Fruit fly (Drosophila melanogaster) whole organism, prepupa: ENCODE measurements around the gene CG3104.

ENCODE experiments used
- CG10631 ChIP-seq: fragments of 200-800 bp; sonication (Bioruptor generic); optimal IDR thresholded peaks from 2 replicates; lab custom pipeline; 2016; ENCODE audit warnings: missing biosample characterization, missing genetic modification characterization
- CG11294 ChIP-seq: fragments of 200-800 bp; sonication (Bioruptor generic); IDR thresholded peaks from 2 replicates; pipeline ENCODE4 v1.3.6; 2022; ENCODE audit warnings: missing biosample characterization, missing genetic modification characterization
- CG11902 ChIP-seq: fragments of 200-800 bp; sonication (Bioruptor generic); optimal IDR thresholded peaks from 3 replicates; lab custom pipeline; 2016; ENCODE audit warnings: missing biosample characterization, missing genetic modification characterization
- CG15336 ChIP-seq: fragments of 200-800 bp; sonication (Bioruptor generic); IDR thresholded peaks from 2 replicates; pipeline ENCODE4 v1.3.6; 2022; ENCODE audit warnings: missing biosample characterization, missing genetic modification characterization
- CG1621 ChIP-seq: fragments of 200-800 bp; sonication (Bioruptor generic); optimal IDR thresholded peaks from 3 replicates; lab custom pipeline; 2018; ENCODE audit warnings: missing biosample characterization, mild to moderate bottlenecking, missing genetic modification characterization
- CG16779 ChIP-seq: fragments of 200-800 bp; sonication (Bioruptor generic); optimal IDR thresholded peaks from 3 replicates; lab custom pipeline; 2017; ENCODE audit warnings: missing biosample characterization, mild to moderate bottlenecking, missing genetic modification characterization
- CG3032 ChIP-seq: fragments of 200-800 bp; optimal IDR thresholded peaks from 2 replicates; lab custom pipeline; 2019; ENCODE audit warnings: missing biosample characterization, mild to moderate bottlenecking, missing genetic modification characterization, moderate library complexity
- CG31627 ChIP-seq: fragments of 200-800 bp; sonication (Bioruptor generic); optimal IDR thresholded peaks from 3 replicates; lab custom pipeline; 2016; ENCODE audit warnings: missing biosample characterization, missing genetic modification characterization
- CG32006 ChIP-seq: fragments of 200-800 bp; sonication (Bioruptor generic); optimal IDR thresholded peaks from 3 replicates; lab custom pipeline; 2017; ENCODE audit warnings: missing biosample characterization, mild to moderate bottlenecking, missing genetic modification characterization
- CG34406 ChIP-seq: fragments of 200-800 bp; sonication (Bioruptor generic); optimal IDR thresholded peaks from 3 replicates; lab custom pipeline; 2016; ENCODE audit warnings: missing biosample characterization, missing genetic modification characterization
- CG3919 ChIP-seq: fragments of 200-800 bp; sonication (Bioruptor generic); optimal IDR thresholded peaks from 3 replicates; lab custom pipeline; 2016; ENCODE audit warnings: missing biosample characterization, missing genetic modification characterization
- CG4318 ChIP-seq: fragments of 200-800 bp; sonication (Bioruptor generic); optimal IDR thresholded peaks from 3 replicates; lab custom pipeline; 2017; ENCODE audit warnings: missing biosample characterization, mild to moderate bottlenecking, missing genetic modification characterization
- CG6163 ChIP-seq: fragments of 200-800 bp; sonication (Bioruptor generic); IDR thresholded peaks from 3 replicates; pipeline ENCODE4 v1.3.6; 2022; ENCODE audit warnings: missing biosample characterization, missing genetic modification characterization
- CG6792 ChIP-seq: fragments of 200-800 bp; sonication (Bioruptor generic); optimal IDR thresholded peaks from 3 replicates; lab custom pipeline; 2016; ENCODE audit warnings: missing biosample characterization, missing genetic modification characterization
- CG6808 ChIP-seq: fragments of 200-800 bp; sonication (Bioruptor generic); optimal IDR thresholded peaks from 3 replicates; lab custom pipeline; 2017; ENCODE audit warnings: missing biosample characterization, missing genetic modification characterization, mild to moderate bottlenecking, moderate library complexity, missing genetic modification reagents
- CG6854 ChIP-seq: fragments of 200-800 bp; sonication (Bioruptor generic); optimal IDR thresholded peaks from 2 replicates; lab custom pipeline; 2017; ENCODE audit warnings: missing biosample characterization, mild to moderate bottlenecking, missing genetic modification characterization
- CG7368 ChIP-seq: fragments of 200-800 bp; sonication (Bioruptor generic); optimal IDR thresholded peaks from 3 replicates; lab custom pipeline; 2016; ENCODE audit warnings: missing biosample characterization, missing genetic modification characterization
- CG8119 ChIP-seq: fragments of 200-800 bp; sonication (Bioruptor generic); IDR thresholded peaks from 3 replicates; pipeline ENCODE4 v1.3.6; 2022; ENCODE audit warnings: missing biosample characterization, missing genetic modification characterization
- CG8319 ChIP-seq: fragments of 200-800 bp; sonication (Bioruptor generic); optimal IDR thresholded peaks from 3 replicates; lab custom pipeline; 2016; ENCODE audit warnings: missing biosample characterization, missing genetic modification characterization
- CG8632 ChIP-seq: fragments of 200-800 bp; sonication (Bioruptor generic); optimal IDR thresholded peaks from 3 replicates; lab custom pipeline; 2016; ENCODE audit warnings: missing biosample characterization, missing genetic modification characterization
- CG9139 ChIP-seq: fragments of 200-800 bp; sonication (Bioruptor generic); optimal IDR thresholded peaks from 3 replicates; lab custom pipeline; 2017; ENCODE audit warnings: missing biosample characterization, mild to moderate bottlenecking, missing genetic modification characterization
- Eip75B ChIP-seq: fragments of 200-800 bp; sonication (Bioruptor generic); optimal IDR thresholded peaks from 3 replicates; lab custom pipeline; 2016; ENCODE audit warnings: missing biosample characterization, missing genetic modification characterization
- Eip78C ChIP-seq: fragments of 200-800 bp; sonication (Bioruptor generic); peaks from one replicate; lab custom pipeline; 2016; ENCODE audit warnings: missing biosample characterization, missing genetic modification characterization
- Ets21C ChIP-seq: fragments of 200-800 bp; sonication (Bioruptor generic); optimal IDR thresholded peaks from 3 replicates; lab custom pipeline; 2016; ENCODE audit warnings: missing biosample characterization, missing genetic modification characterization
- Gug ChIP-seq: fragments of 200-800 bp; sonication (Bioruptor generic); IDR thresholded peaks from 2 replicates; pipeline ENCODE4 v1.3.6; 2022; ENCODE audit warnings: missing biosample characterization, missing genetic modification characterization
- Hr38 ChIP-seq: sonication (Bioruptor generic); optimal IDR thresholded peaks from 2 replicates; lab custom pipeline; 2016; ENCODE audit warnings: missing biosample characterization, missing genetic modification characterization
- Hr39 ChIP-seq: fragments of 200-800 bp; sonication (Bioruptor generic); optimal IDR thresholded peaks from 2 replicates; lab custom pipeline; 2016; ENCODE audit warnings: missing biosample characterization, missing genetic modification characterization
- Hr4 ChIP-seq: fragments of 200-800 bp; sonication (Bioruptor generic); optimal IDR thresholded peaks from 3 replicates; lab custom pipeline; 2016; ENCODE audit warnings: missing biosample characterization, missing genetic modification characterization
- Lpt ChIP-seq: fragments of 200-800 bp; sonication (Bioruptor generic); optimal IDR thresholded peaks from 3 replicates; lab custom pipeline; 2016; ENCODE audit warnings: missing biosample characterization, missing genetic modification characterization
- Met ChIP-seq: fragments of 200-800 bp; sonication (Bioruptor generic); optimal IDR thresholded peaks from 3 replicates; lab custom pipeline; 2016; ENCODE audit warnings: missing biosample characterization, missing genetic modification characterization
- OdsH ChIP-seq: fragments of 200-800 bp; sonication (Bioruptor generic); optimal IDR thresholded peaks from 3 replicates; lab custom pipeline; 2016; ENCODE audit warnings: missing biosample characterization, missing genetic modification characterization
- Smox ChIP-seq: fragments of 200-800 bp; sonication (Bioruptor generic); optimal IDR thresholded peaks from 3 replicates; lab custom pipeline; 2016; ENCODE audit warnings: missing biosample characterization, missing genetic modification characterization
- Sox102F ChIP-seq: fragments of 200-800 bp; sonication (Bioruptor generic); optimal IDR thresholded peaks from 2 replicates; lab custom pipeline; 2016; ENCODE audit warnings: missing biosample characterization, mild to moderate bottlenecking, missing genetic modification characterization
- Sox14 ChIP-seq: fragments of 200-800 bp; sonication (Bioruptor generic); optimal IDR thresholded peaks from 3 replicates; lab custom pipeline; 2016; ENCODE audit warnings: missing biosample characterization, missing genetic modification characterization
- Sox15 ChIP-seq: fragments of 200-800 bp; sonication (Bioruptor generic); optimal IDR thresholded peaks from 3 replicates; lab custom pipeline; 2016; ENCODE audit warnings: missing biosample characterization, missing genetic modification characterization
- achi ChIP-seq: fragments of 200-800 bp; sonication (Bioruptor generic); optimal IDR thresholded peaks from 3 replicates; lab custom pipeline; 2016; ENCODE audit warnings: missing biosample characterization, missing genetic modification characterization
- cyc ChIP-seq: fragments of 200-800 bp; sonication (Bioruptor generic); optimal IDR thresholded peaks from 3 replicates; lab custom pipeline; 2016; ENCODE audit warnings: missing biosample characterization, missing genetic modification characterization
- eg ChIP-seq: fragments of 200-800 bp; sonication (Bioruptor generic); IDR thresholded peaks from 3 replicates; pipeline ENCODE4 v1.3.6; 2022; ENCODE audit warnings: missing biosample characterization, missing genetic modification characterization
- esn ChIP-seq: fragments of 200-800 bp; sonication (Bioruptor generic); optimal IDR thresholded peaks from 2 replicates; lab custom pipeline; 2016; ENCODE audit warnings: missing biosample characterization, mild to moderate bottlenecking, missing genetic modification characterization, moderate library complexity
- fd59A ChIP-seq: fragments of 200-800 bp; sonication (Bioruptor generic); optimal IDR thresholded peaks from 2 replicates; lab custom pipeline; 2017; ENCODE audit warnings: missing biosample characterization, mild to moderate bottlenecking, missing genetic modification characterization, missing genetic modification reagents
- fd85E ChIP-seq: fragments of 200-800 bp; sonication (Bioruptor generic); optimal IDR thresholded peaks from 3 replicates; lab custom pipeline; 2016; ENCODE audit warnings: missing biosample characterization, missing genetic modification characterization
- lz ChIP-seq: fragments of 200-800 bp; sonication (Bioruptor generic); optimal IDR thresholded peaks from 3 replicates; lab custom pipeline; 2016; ENCODE audit warnings: missing biosample characterization, missing genetic modification characterization
- net ChIP-seq: fragments of 200-800 bp; sonication (Bioruptor generic); optimal IDR thresholded peaks from 3 replicates; lab custom pipeline; 2016; ENCODE audit warnings: missing biosample characterization, missing genetic modification characterization
- pdm3 ChIP-seq: fragments of 200-800 bp; sonication (Bioruptor generic); optimal IDR thresholded peaks from 3 replicates; lab custom pipeline; 2016; ENCODE audit warnings: missing biosample characterization, missing genetic modification characterization
- salr ChIP-seq, 2 experiments: fragments of 200-800 bp; sonication (Bioruptor generic); optimal IDR thresholded peaks; 3 replicates each; lab custom pipeline; 2016 to 2018; ENCODE audit warnings: missing biosample characterization in 2 of 2, missing genetic modification characterization in 2 of 2, mild to moderate bottlenecking in 1 of 2
- spab ChIP-seq: fragments of 200-800 bp; sonication (Bioruptor generic); optimal IDR thresholded peaks from 2 replicates; lab custom pipeline; 2017; ENCODE audit warnings: missing biosample characterization, mild to moderate bottlenecking, missing genetic modification characterization, missing genetic modification reagents
- ss ChIP-seq, 2 experiments: fragments of 200-800 bp; sonication (Bioruptor generic); optimal IDR thresholded peaks; 2 replicates in 1 of 2; 3 replicates in 1 of 2; lab custom pipeline; 2017 to 2018; ENCODE audit warnings: mild to moderate bottlenecking in 2 of 2, missing biosample characterization in 2 of 2, missing genetic modification characterization in 2 of 2, moderate library complexity in 1 of 2
- svp ChIP-seq: fragments of 200-800 bp; sonication (Bioruptor generic); peaks from one replicate; lab custom pipeline; 2016; ENCODE audit warnings: missing biosample characterization, missing genetic modification characterization
- vri ChIP-seq: fragments of 200-800 bp; sonication (Bioruptor generic); optimal IDR thresholded peaks from 3 replicates; lab custom pipeline; 2016; ENCODE audit warnings: missing biosample characterization, mild to moderate bottlenecking, missing genetic modification characterization

Gene CG3104

dm6 chr2L:2897710-2898109, 42.1 kb upstream of the CG3104 start:
- TF ChIP-seq CG8319 (no peak), Smox (GFP tag; lab: Kevin White, UChicago) (no peak), ss (GFP tag; optimal IDR thresholded peaks at IDR 0.05; lab: Kevin White, UChicago) (no peak), CG15336 (GFP tag; lab: Robert Waterston, UW) (no peak), spab (GFP tag; lab: Kevin White, UChicago) (no peak), CG11902 (GFP tag; lab: Kevin White, UChicago) (no peak), CG31627 (GFP tag; lab: Kevin White, UChicago) (no peak), pdm3 (GFP tag; lab: Kevin White, UChicago) (no peak), CG16779 (tag; lab: Kevin White, UChicago) (no peak)
- TF ChIP-seq, all 60 proteins: peak for 0

- TF ChIP-seq CG15336 (GFP tag; lab: Robert Waterston, UW) (peak; percentile 81), fd85E (GFP tag; lab: Kevin White, UChicago) (no peak), Ets21C (peak; percentile 36), ss (GFP tag; optimal IDR thresholded peaks at IDR 0.05; lab: Kevin White, UChicago) (no peak), Lpt (peak; percentile 82), CG8632 (GFP tag; lab: Kevin White, UChicago) (peak; percentile 31), Sox102F (GFP tag; lab: Kevin White, UChicago) (peak; percentile 42), CG11902 (GFP tag; lab: Kevin White, UChicago) (peak; percentile 42), esn (peak; percentile 51), CG6808 (peak; percentile 44), CG11294 (peak; percentile 84; the same call in 1 of the 2 replicates), CG1621 (tag; lab: Kevin White, UChicago) (peak; percentile 14), Sox14 (peak; percentile 72), CG34406 (GFP tag; lab: Kevin White, UChicago) (peak; percentile 55), CG32006 (GFP tag; lab: Kevin White, UChicago) (peak; percentile 87), vri (GFP tag; lab: Kevin White, UChicago) (peak; percentile 18), CG6792 (GFP tag; lab: Kevin White, UChicago) (peak; percentile 44), CG7368 (GFP tag; lab: Kevin White, UChicago) (peak; percentile 70), Hr38 (GFP tag; lab: Kevin White, UChicago) (peak; percentile 57), CG3032 (tag; lab: Kevin White, UChicago) (peak; percentile 47), svp (GFP tag; lab: Kevin White, UChicago) (no peak), Hr39 (peak; percentile 68), Gug (GFP tag; lab: Robert Waterston, UW) (peak; percentile 88), lz (GFP tag; lab: Kevin White, UChicago) (peak; percentile 36), Hr4 (GFP tag; lab: Kevin White, UChicago) (peak; percentile 90), Sox15 (GFP tag; lab: Kevin White, UChicago) (peak; percentile 48), CG3919 (GFP tag; lab: Kevin White, UChicago) (peak; percentile 82), Smox (GFP tag; lab: Kevin White, UChicago) (no peak), Eip78C (GFP tag; lab: Kevin White, UChicago) (peak; percentile 86), CG6854 (GFP tag; lab: Kevin White, UChicago) (no peak), fd59A (GFP tag; lab: Kevin White, UChicago) (peak; percentile 41), CG8119 (GFP tag; lab: Robert Waterston, UW) (peak; percentile 83), salr (GFP tag; optimal IDR thresholded peaks at IDR 0.05; lab: Kevin White, UChicago) (peak in 1 of 2 experiments; percentile 79), OdsH (GFP tag; lab: Kevin White, UChicago) (peak; percentile 77), Met (GFP tag; lab: Kevin White, UChicago) (peak; percentile 50), net (peak; percentile 60), CG31627 (GFP tag; lab: Kevin White, UChicago) (peak; percentile 64), CG16779 (tag; lab: Kevin White, UChicago) (peak; percentile 23), CG10631 (GFP tag; lab: Kevin White, UChicago) (peak; percentile 73), CG4318 (GFP tag; lab: Kevin White, UChicago) (peak; percentile 72), CG6163 (GFP tag; lab: Robert Waterston, UW) (peak; percentile 88), Eip75B (GFP tag; lab: Kevin White, UChicago) (peak; percentile 74), cyc (GFP tag; lab: Kevin White, UChicago) (peak; percentile 29), spab (GFP tag; lab: Kevin White, UChicago) (peak; percentile 43), pdm3 (GFP tag; lab: Kevin White, UChicago) (peak; percentile 80), achi (GFP tag; lab: Kevin White, UChicago) (peak; percentile 73), eg (GFP tag; lab: Robert Waterston, UW) (peak; percentile 91), CG9139 (GFP tag; lab: Kevin White, UChicago) (no peak)
Observed at dm6 chr2L:2897024-2897549, 41.5 kb upstream of the CG3104 start.
